Fruit fly (Drosophila melanogaster) whole organism, prepupa: ENCODE measurements around the gene Kpc1.
A peak's percentile ranks its signal among the peaks of the same experiment; 100 is the strongest.

Experiments used
- Blimp-1 ChIP-seq: fragments of 200-800 bp; sonication (Bioruptor generic); optimal IDR thresholded peaks from 3 replicates; lab custom pipeline; 2017; ENCODE audit warnings: missing biosample characterization, missing genetic modification characterization, mild to moderate bottlenecking, moderate library complexity, missing genetic modification reagents
- CG10631 ChIP-seq: fragments of 200-800 bp; sonication (Bioruptor generic); optimal IDR thresholded peaks from 2 replicates; lab custom pipeline; 2016; ENCODE audit warnings: missing biosample characterization, missing genetic modification characterization
- CG11294 ChIP-seq: fragments of 200-800 bp; sonication (Bioruptor generic); IDR thresholded peaks from 2 replicates; pipeline ENCODE4 v1.3.6; 2022; ENCODE audit warnings: missing biosample characterization, missing genetic modification characterization
- CG11762 ChIP-seq: fragments of 200-800 bp; sonication (Bioruptor generic); optimal IDR thresholded peaks from 3 replicates; lab custom pipeline; 2016; ENCODE audit warnings: missing biosample characterization, missing genetic modification characterization; ENCODE audit not compliant: insufficient read depth
- CG11902 ChIP-seq: fragments of 200-800 bp; sonication (Bioruptor generic); optimal IDR thresholded peaks from 3 replicates; lab custom pipeline; 2016; ENCODE audit warnings: missing biosample characterization, missing genetic modification characterization
- CG15336 ChIP-seq: fragments of 200-800 bp; sonication (Bioruptor generic); IDR thresholded peaks from 2 replicates; pipeline ENCODE4 v1.3.6; 2022; ENCODE audit warnings: missing biosample characterization, missing genetic modification characterization
- CG1621 ChIP-seq: fragments of 200-800 bp; sonication (Bioruptor generic); optimal IDR thresholded peaks from 3 replicates; lab custom pipeline; 2018; ENCODE audit warnings: missing biosample characterization, mild to moderate bottlenecking, missing genetic modification characterization
- CG16779 ChIP-seq: fragments of 200-800 bp; sonication (Bioruptor generic); optimal IDR thresholded peaks from 3 replicates; lab custom pipeline; 2017; ENCODE audit warnings: missing biosample characterization, mild to moderate bottlenecking, missing genetic modification characterization
- CG3032 ChIP-seq: fragments of 200-800 bp; optimal IDR thresholded peaks from 2 replicates; lab custom pipeline; 2019; ENCODE audit warnings: missing biosample characterization, mild to moderate bottlenecking, missing genetic modification characterization, moderate library complexity
- CG31627 ChIP-seq: fragments of 200-800 bp; sonication (Bioruptor generic); optimal IDR thresholded peaks from 3 replicates; lab custom pipeline; 2016; ENCODE audit warnings: missing biosample characterization, missing genetic modification characterization
- CG32006 ChIP-seq: fragments of 200-800 bp; sonication (Bioruptor generic); optimal IDR thresholded peaks from 3 replicates; lab custom pipeline; 2017; ENCODE audit warnings: missing biosample characterization, mild to moderate bottlenecking, missing genetic modification characterization
- CG34406 ChIP-seq: fragments of 200-800 bp; sonication (Bioruptor generic); optimal IDR thresholded peaks from 3 replicates; lab custom pipeline; 2016; ENCODE audit warnings: missing biosample characterization, missing genetic modification characterization
- CG4318 ChIP-seq: fragments of 200-800 bp; sonication (Bioruptor generic); optimal IDR thresholded peaks from 3 replicates; lab custom pipeline; 2017; ENCODE audit warnings: missing biosample characterization, mild to moderate bottlenecking, missing genetic modification characterization
- CG6163 ChIP-seq: fragments of 200-800 bp; sonication (Bioruptor generic); IDR thresholded peaks from 3 replicates; pipeline ENCODE4 v1.3.6; 2022; ENCODE audit warnings: missing biosample characterization, missing genetic modification characterization
- CG6276 ChIP-seq: fragments of 200-800 bp; sonication (Bioruptor generic); optimal IDR thresholded peaks from 2 replicates; lab custom pipeline; 2017; ENCODE audit warnings: missing biosample characterization, mild to moderate bottlenecking, missing genetic modification characterization
- CG6808 ChIP-seq: fragments of 200-800 bp; sonication (Bioruptor generic); optimal IDR thresholded peaks from 3 replicates; lab custom pipeline; 2017; ENCODE audit warnings: missing biosample characterization, missing genetic modification characterization, mild to moderate bottlenecking, moderate library complexity, missing genetic modification reagents
- CG6854 ChIP-seq: fragments of 200-800 bp; sonication (Bioruptor generic); optimal IDR thresholded peaks from 2 replicates; lab custom pipeline; 2017; ENCODE audit warnings: missing biosample characterization, mild to moderate bottlenecking, missing genetic modification characterization
- CG7368 ChIP-seq: fragments of 200-800 bp; sonication (Bioruptor generic); optimal IDR thresholded peaks from 3 replicates; lab custom pipeline; 2016; ENCODE audit warnings: missing biosample characterization, missing genetic modification characterization
- CG8119 ChIP-seq: fragments of 200-800 bp; sonication (Bioruptor generic); IDR thresholded peaks from 3 replicates; pipeline ENCODE4 v1.3.6; 2022; ENCODE audit warnings: missing biosample characterization, missing genetic modification characterization
- CG8632 ChIP-seq: fragments of 200-800 bp; sonication (Bioruptor generic); optimal IDR thresholded peaks from 3 replicates; lab custom pipeline; 2016; ENCODE audit warnings: missing biosample characterization, missing genetic modification characterization
- Eip93F ChIP-seq: fragments of 200-800 bp; sonication (Bioruptor generic); optimal IDR thresholded peaks from 2 replicates; lab custom pipeline; 2016; ENCODE audit warnings: missing biosample characterization, mild to moderate bottlenecking, missing genetic modification characterization
- Ets96B ChIP-seq: fragments of 200-800 bp; optimal IDR thresholded peaks from 2 replicates; lab custom pipeline; 2019; ENCODE audit warnings: missing biosample characterization, mild to moderate bottlenecking, missing genetic modification characterization, moderate library complexity
- Gug ChIP-seq: fragments of 200-800 bp; sonication (Bioruptor generic); IDR thresholded peaks from 2 replicates; pipeline ENCODE4 v1.3.6; 2022; ENCODE audit warnings: missing biosample characterization, missing genetic modification characterization
- Hr38 ChIP-seq: sonication (Bioruptor generic); optimal IDR thresholded peaks from 2 replicates; lab custom pipeline; 2016; ENCODE audit warnings: missing biosample characterization, missing genetic modification characterization
- Hr4 ChIP-seq: fragments of 200-800 bp; sonication (Bioruptor generic); optimal IDR thresholded peaks from 3 replicates; lab custom pipeline; 2016; ENCODE audit warnings: missing biosample characterization, missing genetic modification characterization
- Lpt ChIP-seq: fragments of 200-800 bp; sonication (Bioruptor generic); optimal IDR thresholded peaks from 3 replicates; lab custom pipeline; 2016; ENCODE audit warnings: missing biosample characterization, missing genetic modification characterization
- Met ChIP-seq: fragments of 200-800 bp; sonication (Bioruptor generic); optimal IDR thresholded peaks from 3 replicates; lab custom pipeline; 2016; ENCODE audit warnings: missing biosample characterization, missing genetic modification characterization
- Smox ChIP-seq: fragments of 200-800 bp; sonication (Bioruptor generic); optimal IDR thresholded peaks from 3 replicates; lab custom pipeline; 2016; ENCODE audit warnings: missing biosample characterization, missing genetic modification characterization
- Sox102F ChIP-seq: fragments of 200-800 bp; sonication (Bioruptor generic); optimal IDR thresholded peaks from 2 replicates; lab custom pipeline; 2016; ENCODE audit warnings: missing biosample characterization, mild to moderate bottlenecking, missing genetic modification characterization
- Sox14 ChIP-seq: fragments of 200-800 bp; sonication (Bioruptor generic); optimal IDR thresholded peaks from 3 replicates; lab custom pipeline; 2016; ENCODE audit warnings: missing biosample characterization, missing genetic modification characterization
- acj6 ChIP-seq: fragments of 200-800 bp; sonication (Bioruptor generic); optimal IDR thresholded peaks from 3 replicates; lab custom pipeline; 2016; ENCODE audit warnings: missing biosample characterization, missing genetic modification characterization
- cyc ChIP-seq: fragments of 200-800 bp; sonication (Bioruptor generic); optimal IDR thresholded peaks from 3 replicates; lab custom pipeline; 2016; ENCODE audit warnings: missing biosample characterization, missing genetic modification characterization
- esn ChIP-seq: fragments of 200-800 bp; sonication (Bioruptor generic); optimal IDR thresholded peaks from 2 replicates; lab custom pipeline; 2016; ENCODE audit warnings: missing biosample characterization, mild to moderate bottlenecking, missing genetic modification characterization, moderate library complexity
- fd59A ChIP-seq: fragments of 200-800 bp; sonication (Bioruptor generic); optimal IDR thresholded peaks from 2 replicates; lab custom pipeline; 2017; ENCODE audit warnings: missing biosample characterization, mild to moderate bottlenecking, missing genetic modification characterization, missing genetic modification reagents
- fd85E ChIP-seq: fragments of 200-800 bp; sonication (Bioruptor generic); optimal IDR thresholded peaks from 3 replicates; lab custom pipeline; 2016; ENCODE audit warnings: missing biosample characterization, missing genetic modification characterization
- lz ChIP-seq: fragments of 200-800 bp; sonication (Bioruptor generic); optimal IDR thresholded peaks from 3 replicates; lab custom pipeline; 2016; ENCODE audit warnings: missing biosample characterization, missing genetic modification characterization
- net ChIP-seq: fragments of 200-800 bp; sonication (Bioruptor generic); optimal IDR thresholded peaks from 3 replicates; lab custom pipeline; 2016; ENCODE audit warnings: missing biosample characterization, missing genetic modification characterization
- pdm3 ChIP-seq: fragments of 200-800 bp; sonication (Bioruptor generic); optimal IDR thresholded peaks from 3 replicates; lab custom pipeline; 2016; ENCODE audit warnings: missing biosample characterization, missing genetic modification characterization
- salr ChIP-seq, 2 experiments: fragments of 200-800 bp; sonication (Bioruptor generic); optimal IDR thresholded peaks; 3 replicates each; lab custom pipeline; 2016 to 2018; ENCODE audit warnings: missing biosample characterization in 2 of 2, missing genetic modification characterization in 2 of 2, mild to moderate bottlenecking in 1 of 2
- ss ChIP-seq, 2 experiments: fragments of 200-800 bp; sonication (Bioruptor generic); optimal IDR thresholded peaks; 2 replicates in 1 of 2; 3 replicates in 1 of 2; lab custom pipeline; 2017 to 2018; ENCODE audit warnings: mild to moderate bottlenecking in 2 of 2, missing biosample characterization in 2 of 2, missing genetic modification characterization in 2 of 2, moderate library complexity in 1 of 2
- svp ChIP-seq: fragments of 200-800 bp; sonication (Bioruptor generic); peaks from one replicate; lab custom pipeline; 2016; ENCODE audit warnings: missing biosample characterization, missing genetic modification characterization
- topi ChIP-seq: fragments of 200-800 bp; sonication (Bioruptor generic); optimal IDR thresholded peaks from 3 replicates; lab custom pipeline; 2016; ENCODE audit warnings: missing biosample characterization, missing genetic modification characterization

The Kpc1 gene

dm6 chr3R:15218824-15219576, 23.0 kb upstream of the Kpc1 start, which contains the start of the genes SIDL and CG12241 (continued):
- TF ChIP-seq Met (no peak), Sox102F (GFP tag; lab: Kevin White, UChicago) (no peak), CG16779 (tag; lab: Kevin White, UChicago) (no peak), CG6163 (GFP tag; lab: Robert Waterston, UW) (peak; percentile 99), Gug (peak; percentile 97), CG11902 (peak; percentile 94), esn (peak; percentile 88), CG8119 (GFP tag; lab: Robert Waterston, UW) (no peak), CG6276 (GFP tag; lab: Kevin White, UChicago) (no peak), CG11762 (GFP tag; lab: Kevin White, UChicago) (no peak), pdm3 (GFP tag; lab: Kevin White, UChicago) (no peak), CG8632 (no peak), CG10631 (GFP tag; lab: Kevin White, UChicago) (peak; percentile 89), topi (GFP tag; lab: Kevin White, UChicago) (peak; percentile 96), Eip93F (GFP tag; lab: Kevin White, UChicago) (peak; percentile 87), Hr4 (GFP tag; lab: Kevin White, UChicago) (no peak), salr (GFP tag; optimal IDR thresholded peaks at IDR 0.05; lab: Kevin White, UChicago) (no peak), fd85E (peak; percentile 68), CG11294 (GFP tag; lab: Robert Waterston, UW) (peak; percentile 97), CG4318 (GFP tag; lab: Kevin White, UChicago) (no peak), CG7368 (GFP tag; lab: Kevin White, UChicago) (peak; percentile 86), ss (GFP tag; optimal IDR thresholded peaks at IDR 0.05; lab: Kevin White, UChicago) (no peak), svp (no peak), Smox (GFP tag; lab: Kevin White, UChicago) (no peak), lz (GFP tag; lab: Kevin White, UChicago) (peak; percentile 92), CG6854 (GFP tag; lab: Kevin White, UChicago) (peak; percentile 61), Blimp-1 (GFP tag; lab: Kevin White, UChicago) (peak; percentile 85), CG15336 (GFP tag; lab: Robert Waterston, UW) (peak; percentile 41; the same call in 1 of the 2 replicates), CG32006 (GFP tag; lab: Kevin White, UChicago) (no peak), CG1621 (tag; lab: Kevin White, UChicago) (no peak), fd59A (GFP tag; lab: Kevin White, UChicago) (no peak), Lpt (GFP tag; lab: Kevin White, UChicago) (peak; percentile 86), cyc (GFP tag; lab: Kevin White, UChicago) (peak; percentile 96), Ets96B (tag; lab: Kevin White, UChicago) (peak; percentile 94)

- TF ChIP-seq ss (GFP tag; optimal IDR thresholded peaks at IDR 0.05; lab: Kevin White, UChicago) (no peak), CG6276 (GFP tag; lab: Kevin White, UChicago) (no peak), acj6 (GFP tag; lab: Kevin White, UChicago) (no peak), CG3032 (tag; lab: Kevin White, UChicago) (peak; percentile 4), Eip93F (GFP tag; lab: Kevin White, UChicago) (no peak), cyc (GFP tag; lab: Kevin White, UChicago) (peak; percentile 30), net (no peak), CG6163 (GFP tag; lab: Robert Waterston, UW) (no peak), Hr38 (no peak), CG31627 (GFP tag; lab: Kevin White, UChicago) (peak; percentile 8), Gug (no peak), fd85E (no peak), Sox14 (GFP tag; lab: Kevin White, UChicago) (peak; percentile 33), Met (no peak), CG7368 (GFP tag; lab: Kevin White, UChicago) (no peak), CG6854 (GFP tag; lab: Kevin White, UChicago) (no peak), CG6808 (no peak), CG34406 (GFP tag; lab: Kevin White, UChicago) (no peak), CG10631 (GFP tag; lab: Kevin White, UChicago) (no peak), esn (peak; percentile 35)
These were observed 17.5 kb upstream of the Kpc1 start, which contains the start of the genes CG6654 and CG4210 for dm6 chr3R:15213362-15213989. CG6654 (minus strand) TSS chr3R:15213658. CG4210 (plus strand) TSS chr3R:15213974.
